Fruit fly (Drosophila melanogaster) Kc167 (cell line): ENCODE results near the gene yellow-k.

ENCODE experiments used
- Myc ChIP-seq: fragments of >200 bp; optimal IDR thresholded peaks from 2 replicates; lab custom pipeline; 2017; ENCODE audit warnings: missing external identifiers
- psq ChIP-seq: fragments of >200 bp; optimal IDR thresholded peaks from 2 replicates; lab custom pipeline; 2017; ENCODE audit warnings: missing external identifiers

- TF ChIP-seq psq: no peak
- no peak for TF ChIP-seq Myc (lab: Kevin White, UChicago)
These were observed 8.7 kb upstream of the yellow-k start for dm6 chr3L:15511688-15512250.
